Fruit fly (Drosophila melanogaster): ENCODE results near the gene Ubr1.

Gene Ubr1

DNA sequence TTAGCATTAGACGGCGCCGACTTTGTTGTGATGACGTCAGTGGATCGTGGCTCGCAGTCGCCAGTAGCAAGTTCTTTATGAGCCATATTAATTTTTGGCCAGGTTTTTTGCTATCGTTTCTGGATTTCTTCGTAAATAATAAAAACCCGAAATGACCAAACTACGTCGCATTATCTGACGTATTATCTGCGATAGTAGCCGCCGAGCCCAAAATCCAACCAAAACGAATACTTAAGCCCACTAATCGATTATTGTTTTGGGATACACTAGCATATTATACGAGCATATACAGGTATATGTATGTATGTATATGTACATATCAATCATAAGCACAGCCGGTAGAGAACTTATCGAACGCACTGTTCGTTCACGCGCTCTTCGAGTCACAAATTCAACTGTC lies 41.8 kb downstream of the Ubr1 start:
- no peak for TF ChIP-seq Hr78 (GFP tag; optimal IDR thresholded peaks at IDR 0.05)
- no peak for TF ChIP-seq maf-S (GFP tag; optimal IDR thresholded peaks at IDR 0.05)
- no peak for TF ChIP-seq Doc3 (GFP tag; IDR thresholded peaks at IDR 0.05; ENCODE audit: partially characterized antibody)
- TF ChIP-seq CG8388 (GFP tag; optimal IDR thresholded peaks at IDR 0.05), result peak; percentile 45
- no peak for TF ChIP-seq dm (GFP tag; optimal IDR thresholded peaks at IDR 0.05)
- no peak for TF ChIP-seq CG10147 (GFP tag; optimal IDR thresholded peaks at IDR 0.05)
- TF ChIP-seq CG4617 (GFP tag; optimal IDR thresholded peaks at IDR 0.05; ENCODE audit: borderline replicate concordance), result no peak
- peak; percentile 77 for TF ChIP-seq CG13894 (tag; optimal IDR thresholded peaks at IDR 0.05)
- no peak for TF ChIP-seq bcd (GFP tag; optimal IDR thresholded peaks at IDR 0.05)
- TF ChIP-seq dysf (GFP tag; IDR thresholded peaks at IDR 0.05), result no peak
- no peak for TF ChIP-seq CG3838 (GFP tag; optimal IDR thresholded peaks at IDR 0.05)
- TF ChIP-seq Ravus (GFP tag; IDR thresholded peaks at IDR 0.05), result no peak
- TF ChIP-seq exex (tag; optimal IDR thresholded peaks at IDR 0.05), result peak; percentile 50
- TF ChIP-seq chinmo (GFP tag; IDR thresholded peaks at IDR 0.05; ENCODE audit: partially characterized antibody), result 0 out of 4 replicates have a peak, but pooled peaks have one; percentile 54
- no peak for TF ChIP-seq Dbx (GFP tag; IDR thresholded peaks at IDR 0.05)
- TF ChIP-seq Rfx (GFP tag; IDR thresholded peaks at IDR 0.05), result no peak
- TF ChIP-seq Med (GFP tag), result peak; percentile 40
- no peak for TF ChIP-seq CG5953 (GFP tag; IDR thresholded peaks at IDR 0.05)
- TF ChIP-seq ash1 (GFP tag; optimal IDR thresholded peaks at IDR 0.05), result no peak
- no peak for TF ChIP-seq CG11093 (GFP tag; IDR thresholded peaks at IDR 0.05)
- no peak for TF ChIP-seq CG9727 (GFP tag; optimal IDR thresholded peaks at IDR 0.05)
- no peak for TF ChIP-seq CG10959 (GFP tag; IDR thresholded peaks at IDR 0.05)
- no peak for TF ChIP-seq Stat92E (GFP tag; optimal IDR thresholded peaks at IDR 0.05)
- TF ChIP-seq CG8359 (GFP tag; optimal IDR thresholded peaks at IDR 0.05; ENCODE audit: borderline replicate concordance), result no peak
- TF ChIP-seq Oli (tag; optimal IDR thresholded peaks at IDR 0.05), result no peak

DNA sequence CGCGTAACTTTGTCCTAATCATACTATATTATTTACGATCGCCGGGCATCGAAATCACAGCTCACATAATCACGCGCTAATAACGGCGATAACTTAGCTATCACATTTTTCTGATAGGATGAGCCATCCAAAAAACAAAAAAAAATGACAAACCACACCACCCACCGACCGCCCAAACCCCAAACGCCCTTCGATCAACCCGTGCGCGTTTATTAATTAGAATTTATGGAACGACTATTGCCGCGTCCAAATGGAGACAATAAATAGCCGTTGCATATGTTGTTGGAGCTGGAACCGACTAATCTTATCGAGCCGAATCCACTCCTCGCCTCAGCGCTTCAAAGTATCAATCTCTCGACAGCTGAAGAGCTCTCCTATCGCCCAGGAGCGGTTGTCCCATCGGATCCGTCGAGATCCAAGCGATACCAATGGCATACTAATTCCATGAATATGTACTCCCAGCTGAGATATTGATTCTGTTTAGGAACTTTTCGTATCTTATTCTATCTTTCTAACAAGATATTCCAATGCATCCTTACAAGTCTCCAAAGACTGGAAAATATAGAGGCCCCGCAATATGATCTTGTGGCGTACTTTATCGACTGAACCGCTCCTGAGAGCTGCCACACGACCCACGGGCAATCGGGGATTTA lies 44.3 kb downstream of the Ubr1 start:
- TF ChIP-seq hb (GFP tag; IDR thresholded peaks at IDR 0.05; ENCODE audit: partially characterized antibody), result no peak
- TF ChIP-seq Neu2 (GFP tag; optimal IDR thresholded peaks at IDR 0.05; ENCODE audit: borderline replicate concordance), result no peak
- TF ChIP-seq GATAe (GFP tag; conservative IDR thresholded peaks at IDR 0.05), result peak; percentile 20; the same call in 1 of the 2 replicates
- peak; percentile 29 for TF ChIP-seq CG34376 (GFP tag; optimal IDR thresholded peaks at IDR 0.05)
- TF ChIP-seq tap (tag; optimal IDR thresholded peaks at IDR 0.05), result no peak
- 0 out of 3 replicates have a peak, but pooled peaks have one; percentile 14 for TF ChIP-seq vnd (GFP tag; IDR thresholded peaks at IDR 0.05; ENCODE audit: partially characterized antibody)
- no peak for TF ChIP-seq Dref (GFP tag; IDR thresholded peaks at IDR 0.05)
- TF ChIP-seq fu2 (GFP tag; optimal IDR thresholded peaks at IDR 0.05), result no peak
- TF ChIP-seq Taf1 (GFP tag; IDR thresholded peaks at IDR 0.05), result no peak
- no peak for TF ChIP-seq tll (GFP tag; optimal IDR thresholded peaks at IDR 0.05)
- no peak for TF ChIP-seq CG16813 (GFP tag; IDR thresholded peaks at IDR 0.05; ENCODE audit: partially characterized antibody)
- peak; percentile 64 for TF ChIP-seq row (GFP tag; IDR thresholded peaks at IDR 0.05)
- peak; percentile 92 for TF ChIP-seq exex (tag; optimal IDR thresholded peaks at IDR 0.05)
- TF ChIP-seq CG17802 (tag; optimal IDR thresholded peaks at IDR 0.05), result no peak
- TF ChIP-seq Jarid2 (GFP tag; optimal IDR thresholded peaks at IDR 0.05), result no peak
- no peak for TF ChIP-seq CG17186 (GFP tag; optimal IDR thresholded peaks at IDR 0.05)
- TF ChIP-seq grn (GFP tag; optimal IDR thresholded peaks at IDR 0.05), result peak; percentile 56
- no peak for TF ChIP-seq lilli (GFP tag; optimal IDR thresholded peaks at IDR 0.05)
- no peak for TF ChIP-seq NC2α (GFP tag; optimal IDR thresholded peaks at IDR 0.05)
- TF ChIP-seq Gug (GFP tag; IDR thresholded peaks at IDR 0.05), result no peak
- no peak for TF ChIP-seq danr (GFP tag; IDR thresholded peaks at IDR 0.05)
- no peak for TF ChIP-seq CG8089 (GFP tag; optimal IDR thresholded peaks at IDR 0.05)
- peak; percentile 37 for TF ChIP-seq cwo (GFP tag; optimal IDR thresholded peaks at IDR 0.05)

Measured in whole organism, embryonic.